Worm (Caenorhabditis elegans): ENCODE measurements around the gene F47B8.1.
A peak's percentile ranks its signal among the peaks of the same experiment; 100 is the strongest.

DNA sequence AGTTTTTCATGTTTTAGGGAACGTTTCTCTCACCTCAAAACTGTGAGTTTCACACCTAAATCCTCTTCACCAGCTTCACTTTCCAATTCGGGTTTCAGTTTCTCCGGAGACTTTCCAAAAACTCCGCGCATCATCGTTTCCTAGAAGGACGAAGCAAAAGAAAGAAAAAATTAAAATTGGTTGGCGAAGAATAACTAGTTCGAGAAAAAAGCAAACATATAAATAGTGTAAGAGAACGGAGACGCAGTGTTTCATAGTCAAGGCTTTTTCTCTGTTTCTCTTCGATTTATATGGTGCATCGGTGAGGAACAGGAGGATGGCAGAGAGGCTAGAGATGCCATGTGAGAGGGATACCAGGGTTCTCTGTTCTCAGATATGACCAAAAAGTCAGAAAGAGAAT, 8.6 kb upstream of the F47B8.1 start, which contains the start of gene F47B8.3:
- no peak for TF ChIP-seq elt-1 (tag; optimal IDR thresholded peaks at IDR 0.05; ENCODE audit: borderline replicate concordance, insufficient read depth)
- TF ChIP-seq nhr-12 (tag; optimal IDR thresholded peaks at IDR 0.05) = no peak
- TF ChIP-seq unc-120 (tag; optimal IDR thresholded peaks at IDR 0.05; ENCODE audit: poor library complexity, severe bottlenecking) = no peak
- TF ChIP-seq unc-62 (GFP tag; optimal IDR thresholded peaks at IDR 0.05) = no peak
- no peak for TF ChIP-seq pha-4 (tag; optimal IDR thresholded peaks at IDR 0.05)
- no peak for TF ChIP-seq tbx-8 (GFP tag; optimal IDR thresholded peaks at IDR 0.05)
- TF ChIP-seq ceh-39 (tag; optimal IDR thresholded peaks at IDR 0.05) = no peak
- no peak for TF ChIP-seq snpc-4 (tag; optimal IDR thresholded peaks at IDR 0.05)
- TF ChIP-seq cnd-1 (tag; optimal IDR thresholded peaks at IDR 0.05) = no peak
- TF ChIP-seq mep-1 (tag; optimal IDR thresholded peaks at IDR 0.05) = no peak
- no peak for TF ChIP-seq lin-13 (tag; optimal IDR thresholded peaks at IDR 0.05)
- TF ChIP-seq blmp-1 (tag; optimal IDR thresholded peaks at IDR 0.05) = no peak
- TF ChIP-seq ces-1 (GFP tag; optimal IDR thresholded peaks at IDR 0.05) = peak; percentile 17
- TF ChIP-seq nhr-28 (tag; optimal IDR thresholded peaks at IDR 0.05) = no peak

All from whole organism, mixed stage, embryonic.